Worm (Caenorhabditis elegans) whole organism, L2 larva: ENCODE results near the gene lgc-39.

Experiments
- elt-3 ChIP-seq: sonication (generic microtip); optimal IDR thresholded peaks from 2 replicates; lab custom pipeline; 2017; ENCODE audit warnings: missing biosample characterization, missing genetic modification characterization
- mab-5 ChIP-seq: fragments of 150-350 bp; optimal IDR thresholded peaks from 2 replicates; lab custom pipeline; 2014; ENCODE audit warnings: missing biosample characterization, missing genetic modification characterization
- nhr-11 ChIP-seq: fragments of 150-350 bp; optimal IDR thresholded peaks from 2 replicates; lab custom pipeline; 2014; ENCODE audit warnings: missing biosample characterization, missing genetic modification characterization
- nhr-12 ChIP-seq: fragments of 150-350 bp; optimal IDR thresholded peaks from 2 replicates; lab custom pipeline; 2014; ENCODE audit warnings: missing biosample characterization, missing genetic modification characterization
- nhr-25 ChIP-seq: fragments of 150-350 bp; sonication (generic microtip); optimal IDR thresholded peaks from 3 replicates; lab custom pipeline; 2014; ENCODE audit warnings: missing biosample characterization, missing genetic modification characterization
- nhr-77 ChIP-seq: fragments of 150-350 bp; optimal IDR thresholded peaks from 2 replicates; lab custom pipeline; 2014; ENCODE audit warnings: missing biosample characterization, missing genetic modification characterization
- sma-9 ChIP-seq, 2 experiments: fragments of 150-350 bp in 1 of 2; sonication (generic microtip) in 1 of 2; optimal IDR thresholded peaks; 2 replicates each; lab custom pipeline; 2014 to 2016; ENCODE audit warnings: missing genetic modification characterization in 2 of 2, mild to moderate bottlenecking in 1 of 2, missing biosample characterization in 1 of 2, missing compliant biosample characterization in 1 of 2, missing genetic modification reagents in 1 of 2, moderate library complexity in 1 of 2

- TF ChIP-seq elt-3 (tag; lab: Kevin White, UChicago), result no peak
- TF ChIP-seq sma-9 (GFP tag; optimal IDR thresholded peaks at IDR 0.05; lab: Kevin White, UChicago), result peak; percentile 34
- no peak for TF ChIP-seq sma-9 (tag; optimal IDR thresholded peaks at IDR 0.05; lab: Kevin White, UChicago)
- no peak for TF ChIP-seq nhr-12 (tag; lab: Kevin White, UChicago)
- TF ChIP-seq nhr-11 (tag; lab: Kevin White, UChicago), result no peak
- TF ChIP-seq nhr-77, result no peak
- TF ChIP-seq mab-5 (tag; lab: Kevin White, UChicago), result no peak
- TF ChIP-seq nhr-25 (tag; lab: Kevin White, UChicago), result no peak
These were observed 11.7 kb upstream of the lgc-39 start, which contains the start of gene ugt-41 for ce11 chrV:7163477-7164114.
